Fruit fly (Drosophila melanogaster): Measurements from ENCODE around the gene CG32354.

DNA sequence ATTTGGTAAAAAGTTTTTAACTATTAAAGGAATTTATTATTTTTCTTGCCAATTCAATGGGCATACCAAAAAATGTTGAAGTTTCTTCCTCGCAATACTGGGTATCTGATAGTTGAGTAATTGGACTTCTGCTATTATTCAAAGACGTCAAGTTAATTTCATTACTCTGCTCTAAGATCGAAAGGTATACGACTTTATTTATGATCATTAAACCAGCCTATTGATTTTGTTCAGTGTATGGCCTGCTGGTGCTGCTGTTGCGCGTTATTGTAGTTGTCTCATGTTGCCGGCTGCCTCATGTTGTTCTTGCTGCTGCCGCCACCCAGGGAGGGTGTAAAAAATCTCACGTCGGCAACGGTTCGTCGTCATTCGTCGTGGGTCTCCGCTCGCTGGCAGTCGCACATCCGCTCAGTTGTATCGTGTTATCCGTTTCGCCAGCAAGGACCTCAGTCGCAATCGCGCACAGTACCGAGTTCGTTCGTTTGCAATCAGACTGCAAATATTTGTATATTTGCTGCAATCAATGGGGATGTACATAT lies 26.3 kb downstream of the CG32354 start, which contains the start of gene CG7120:
- TF ChIP-seq CG14711 (tag; optimal IDR thresholded peaks at IDR 0.05) (no peak), bab1 (GFP tag; optimal IDR thresholded peaks at IDR 0.05) (no peak), CG33017 (tag; optimal IDR thresholded peaks at IDR 0.05) (no peak), CG1620 (GFP tag; optimal IDR thresholded peaks at IDR 0.05) (no peak), CG5204 (GFP tag; optimal IDR thresholded peaks at IDR 0.05) (no peak), tj (GFP tag; optimal IDR thresholded peaks at IDR 0.05) (no peak)

Measured in whole organism, adult.